Fruit fly (Drosophila melanogaster) whole organism, adult: ENCODE data around the gene CycY.

Experiments used
- CG1620 ChIP-seq: fragments of 200-800 bp; sonication (Bioruptor generic); optimal IDR thresholded peaks from 2 replicates; lab custom pipeline; 2016; ENCODE audit warnings: missing biosample characterization, missing genetic modification characterization
- CG33017 ChIP-seq: fragments of 200-800 bp; sonication (Bioruptor generic); optimal IDR thresholded peaks from 2 replicates; lab custom pipeline; 2018; ENCODE audit warnings: missing biosample characterization, mild to moderate bottlenecking, missing genetic modification characterization, moderate library complexity
- CG5204 ChIP-seq: fragments of 200-800 bp; sonication (Bioruptor generic); optimal IDR thresholded peaks from 2 replicates; lab custom pipeline; 2016; ENCODE audit warnings: missing biosample characterization, missing genetic modification characterization
- CG7045 ChIP-seq: fragments of 200-800 bp; sonication (Bioruptor generic); optimal IDR thresholded peaks from 2 replicates; lab custom pipeline; 2017; ENCODE audit warnings: missing biosample characterization, mild to moderate bottlenecking, missing genetic modification characterization
- CG7101 ChIP-seq: fragments of 200-800 bp; sonication (Bioruptor generic); optimal IDR thresholded peaks from 2 replicates; lab custom pipeline; 2018; ENCODE audit warnings: missing biosample characterization, mild to moderate bottlenecking, missing genetic modification characterization, moderate library complexity
- Clk ChIP-seq: fragments of 200-800 bp; sonication (Bioruptor generic); optimal IDR thresholded peaks from 2 replicates; lab custom pipeline; 2017; ENCODE audit warnings: missing biosample characterization, missing genetic modification characterization
- Crg-1 ChIP-seq: fragments of 200-800 bp; sonication (Bioruptor generic); optimal IDR thresholded peaks from 2 replicates; lab custom pipeline; 2016; ENCODE audit warnings: missing biosample characterization, missing genetic modification characterization
- Mnt ChIP-seq: fragments of 200-800 bp; sonication (Bioruptor generic); optimal IDR thresholded peaks from 2 replicates; lab custom pipeline; 2016; ENCODE audit warnings: missing biosample characterization, mild to moderate bottlenecking, missing genetic modification characterization
- cic ChIP-seq: fragments of 200-800 bp; sonication (Bioruptor generic); optimal IDR thresholded peaks from 2 replicates; lab custom pipeline; 2017; ENCODE audit warnings: missing biosample characterization, mild to moderate bottlenecking, missing genetic modification characterization, moderate library complexity
- cnc ChIP-seq, 2 experiments: fragments of >200 bp; optimal IDR thresholded peaks; 2 replicates each; lab custom pipeline; 2017
- kay ChIP-seq: fragments of 200-800 bp; sonication (Bioruptor generic); peaks from one replicate; lab custom pipeline; 2016; ENCODE audit warnings: missing biosample characterization, missing genetic modification characterization, borderline replicate concordance
- tj ChIP-seq: fragments of 200-800 bp; sonication (Bioruptor generic); optimal IDR thresholded peaks from 3 replicates; lab custom pipeline; 2017; ENCODE audit warnings: missing biosample characterization, mild to moderate bottlenecking, missing genetic modification characterization, moderate library complexity
- toe ChIP-seq: fragments of 200-800 bp; sonication (Bioruptor generic); optimal IDR thresholded peaks from 2 replicates; lab custom pipeline; 2016; ENCODE audit warnings: missing biosample characterization, missing genetic modification characterization

dm6 chr2L:11788034-11788433 lies 25.5 kb downstream of the CycY start, which contains the start of gene CG14931:
- TF ChIP-seq kay (GFP tag; lab: Kevin White, UChicago) (no peak), toe (GFP tag; lab: Kevin White, UChicago) (no peak), CG7045 (GFP tag; lab: Kevin White, UChicago) (no peak), CG1620 (GFP tag; lab: Kevin White, UChicago) (no peak), cnc (optimal IDR thresholded peaks at IDR 0.05; lab: Kevin White, UChicago) (no peak), CG7101 (tag; lab: Kevin White, UChicago) (no peak), CG5204 (no peak), Clk (GFP tag; lab: Kevin White, UChicago) (no peak), tj (no peak), CG33017 (tag; lab: Kevin White, UChicago) (no peak), Crg-1 (GFP tag; lab: Kevin White, UChicago) (no peak), Mnt (no peak), cic (GFP tag; lab: Kevin White, UChicago) (no peak)
